Worm (Caenorhabditis elegans) whole organism, mixed stage, embryonic: ENCODE results near the gene rml-1.

Experiments
- M03D4.4 ChIP-seq: sonication (generic microtip); optimal IDR thresholded peaks from 2 replicates; lab custom pipeline; 2017; ENCODE audit warnings: mild to moderate bottlenecking, missing genetic modification characterization, missing compliant biosample characterization
- bed-3 ChIP-seq: fragments of 200-800 bp; sonication (Bioruptor generic); optimal IDR thresholded peaks from 3 replicates; lab custom pipeline; 2018; ENCODE audit warnings: mild to moderate bottlenecking, missing genetic modification characterization, moderate library complexity, missing compliant biosample characterization
- blmp-1 ChIP-seq: fragments of 150-350 bp; optimal IDR thresholded peaks from 2 replicates; lab custom pipeline; 2014; ENCODE audit warnings: missing biosample characterization, missing genetic modification characterization
- ceh-39 ChIP-seq: fragments of 150-350 bp; optimal IDR thresholded peaks from 2 replicates; lab custom pipeline; 2014; ENCODE audit warnings: missing biosample characterization, missing genetic modification characterization
- ceh-43 ChIP-seq: fragments of 200-800 bp; sonication (Bioruptor generic); optimal IDR thresholded peaks from 2 replicates; lab custom pipeline; 2018; ENCODE audit warnings: mild to moderate bottlenecking, missing genetic modification characterization, moderate library complexity, missing compliant biosample characterization
- ceh-83 ChIP-seq: fragments of 200-800 bp; sonication (Bioruptor generic); optimal IDR thresholded peaks from 2 replicates; lab custom pipeline; 2018; ENCODE audit warnings: mild to moderate bottlenecking, missing genetic modification characterization, missing compliant biosample characterization
- ces-1 ChIP-seq: fragments of 150-350 bp; optimal IDR thresholded peaks from 2 replicates; lab custom pipeline; 2014; ENCODE audit warnings: missing biosample characterization, missing genetic modification reagents, missing genetic modification characterization
- cnd-1 ChIP-seq: fragments of 200-800 bp; sonication (Bioruptor generic); optimal IDR thresholded peaks from 2 replicates; lab custom pipeline; 2018; ENCODE audit warnings: mild to moderate bottlenecking, missing genetic modification characterization, missing compliant biosample characterization
- drap-1 ChIP-seq: fragments of 200-800 bp; sonication (Bioruptor generic); optimal IDR thresholded peaks from 3 replicates; lab custom pipeline; 2018; ENCODE audit warnings: mild to moderate bottlenecking, missing genetic modification characterization, missing compliant biosample characterization
- elt-1 ChIP-seq: sonication (generic microtip); optimal IDR thresholded peaks from 2 replicates; lab custom pipeline; 2017; ENCODE audit warnings: missing genetic modification characterization, mild to moderate bottlenecking, missing compliant biosample characterization, antibody characterized with exemption, moderate library complexity, borderline replicate concordance; ENCODE audit not compliant: insufficient read depth
- elt-3 ChIP-seq: fragments of 150-350 bp; optimal IDR thresholded peaks from 2 replicates; lab custom pipeline; 2014; ENCODE audit warnings: missing biosample characterization, missing genetic modification characterization
- flh-1 ChIP-seq: fragments of 200-800 bp; sonication (Bioruptor generic); optimal IDR thresholded peaks from 2 replicates; lab custom pipeline; 2018; ENCODE audit warnings: mild to moderate bottlenecking, missing genetic modification characterization, moderate library complexity, missing compliant biosample characterization
- ham-2 ChIP-seq: fragments of 200-800 bp; sonication (Bioruptor generic); optimal IDR thresholded peaks from 2 replicates; lab custom pipeline; 2018; ENCODE audit warnings: mild to moderate bottlenecking, missing genetic modification characterization, missing compliant biosample characterization
- hlh-1 ChIP-seq: fragments of 150-350 bp; optimal IDR thresholded peaks from 2 replicates; lab custom pipeline; 2014; ENCODE audit warnings: missing biosample characterization, missing genetic modification reagents, missing genetic modification characterization
- lin-13 ChIP-seq: fragments of 150-350 bp; optimal IDR thresholded peaks from 2 replicates; lab custom pipeline; 2014; ENCODE audit warnings: missing biosample characterization, missing genetic modification characterization
- lin-32 ChIP-seq: fragments of 200-800 bp; sonication (Bioruptor generic); optimal IDR thresholded peaks from 2 replicates; lab custom pipeline; 2018; ENCODE audit warnings: mild to moderate bottlenecking, missing genetic modification characterization, missing compliant biosample characterization
- lsy-2 ChIP-seq: fragments of 150-350 bp; optimal IDR thresholded peaks from 2 replicates; lab custom pipeline; 2014; ENCODE audit warnings: missing biosample characterization, missing genetic modification characterization
- mab-5 ChIP-seq: fragments of 150-350 bp; optimal IDR thresholded peaks from 2 replicates; lab custom pipeline; 2014; ENCODE audit warnings: missing biosample characterization, missing genetic modification characterization
- mep-1 ChIP-seq: fragments of 150-350 bp; optimal IDR thresholded peaks from 2 replicates; lab custom pipeline; 2017; ENCODE audit warnings: missing biosample characterization, missing genetic modification reagents, missing genetic modification characterization, inconsistent platforms
- mls-2 ChIP-seq: sonication (generic microtip); optimal IDR thresholded peaks from 2 replicates; lab custom pipeline; 2016; ENCODE audit warnings: mild to moderate bottlenecking, missing genetic modification characterization, moderate library complexity, missing compliant biosample characterization
- nhr-12 ChIP-seq: fragments of 150-350 bp; optimal IDR thresholded peaks from 2 replicates; lab custom pipeline; 2014; ENCODE audit warnings: missing biosample characterization, missing genetic modification characterization
- nhr-2 ChIP-seq: fragments of 150-350 bp; optimal IDR thresholded peaks from 2 replicates; lab custom pipeline; 2014; ENCODE audit warnings: missing biosample characterization, missing genetic modification characterization
- nhr-237 ChIP-seq: fragments of 150-350 bp; optimal IDR thresholded peaks from 2 replicates; lab custom pipeline; 2014; ENCODE audit warnings: missing biosample characterization, missing genetic modification characterization
- nhr-28 ChIP-seq: fragments of 150-350 bp; optimal IDR thresholded peaks from 2 replicates; lab custom pipeline; 2014; ENCODE audit warnings: missing biosample characterization, missing genetic modification characterization
- nhr-76 ChIP-seq: sonication (generic microtip); optimal IDR thresholded peaks from 2 replicates; lab custom pipeline; 2017; ENCODE audit warnings: missing biosample characterization, missing genetic modification characterization
- pha-4 ChIP-seq: fragments of 150-350 bp; optimal IDR thresholded peaks from 2 replicates; lab custom pipeline; 2018; ENCODE audit warnings: missing biosample characterization, missing genetic modification reagents, missing genetic modification characterization
- sem-2 ChIP-seq: fragments of 200-800 bp; sonication (Bioruptor generic); optimal IDR thresholded peaks from 2 replicates; lab custom pipeline; 2018; ENCODE audit warnings: mild to moderate bottlenecking, missing genetic modification characterization, missing compliant biosample characterization
- snpc-4 ChIP-seq: fragments of 150-350 bp; optimal IDR thresholded peaks from 2 replicates; lab custom pipeline; 2014; ENCODE audit warnings: missing biosample characterization, missing genetic modification characterization
- sptf-1 ChIP-seq: sonication (generic microtip); optimal IDR thresholded peaks from 2 replicates; lab custom pipeline; 2017; ENCODE audit warnings: mild to moderate bottlenecking, missing genetic modification characterization, moderate library complexity, missing compliant biosample characterization
- tbx-8 ChIP-seq: fragments of 200-800 bp; sonication (Bioruptor generic); optimal IDR thresholded peaks from 2 replicates; lab custom pipeline; 2018; ENCODE audit warnings: mild to moderate bottlenecking, missing genetic modification characterization, moderate library complexity, missing compliant biosample characterization
- unc-120 ChIP-seq: sonication (generic microtip); optimal IDR thresholded peaks from 2 replicates; lab custom pipeline; 2017; ENCODE audit warnings: missing genetic modification characterization, missing compliant biosample characterization; ENCODE audit not compliant: poor library complexity, severe bottlenecking
- unc-39 ChIP-seq: fragments of 150-350 bp; optimal IDR thresholded peaks from 2 replicates; lab custom pipeline; 2014; ENCODE audit warnings: missing biosample characterization, missing genetic modification characterization
- unc-62 ChIP-seq: fragments of 150-350 bp; optimal IDR thresholded peaks from 2 replicates; lab custom pipeline; 2014; ENCODE audit warnings: missing biosample characterization, missing genetic modification reagents, missing genetic modification characterization
- zip-8 ChIP-seq: fragments of 150-350 bp; optimal IDR thresholded peaks from 2 replicates; lab custom pipeline; 2014; ENCODE audit warnings: missing biosample characterization, missing genetic modification characterization
- ztf-11 ChIP-seq: fragments of 150-350 bp; optimal IDR thresholded peaks from 2 replicates; lab custom pipeline; 2014; ENCODE audit warnings: missing biosample characterization, missing genetic modification characterization

The rml-1 gene

DNA sequence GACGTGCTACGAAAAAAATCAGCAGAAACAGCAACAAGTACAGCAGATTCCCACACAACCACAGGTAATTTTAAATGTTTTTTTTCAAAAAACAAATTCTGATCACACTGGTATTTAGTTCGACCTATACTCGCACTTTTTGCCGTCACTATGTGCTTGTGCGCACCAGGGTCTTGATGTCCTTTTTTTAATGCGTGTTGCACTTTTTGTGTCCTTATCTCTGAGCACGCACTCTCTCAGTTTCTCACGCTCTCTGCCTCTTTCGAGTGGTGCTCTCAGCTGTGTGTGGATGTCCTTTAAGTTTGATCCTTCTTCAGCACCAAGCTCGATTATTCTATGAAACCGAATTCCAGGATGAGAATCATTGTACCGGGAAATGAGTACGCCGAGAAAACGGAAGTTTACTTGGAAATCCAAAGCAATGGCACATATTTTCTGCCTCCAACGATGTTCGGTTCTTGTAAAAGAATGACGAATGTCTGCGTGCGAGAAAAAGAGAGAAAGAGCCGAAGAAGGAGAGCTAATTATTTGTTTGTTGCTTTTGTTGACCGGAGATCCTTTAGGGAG is 49.4 kb downstream of the rml-1 start:
- TF ChIP-seq pha-4 (peak; percentile 1), lsy-2 (tag; lab: Kevin White, UChicago) (no peak)
- TF ChIP-seq, all 35 proteins: peak for 1

DNA sequence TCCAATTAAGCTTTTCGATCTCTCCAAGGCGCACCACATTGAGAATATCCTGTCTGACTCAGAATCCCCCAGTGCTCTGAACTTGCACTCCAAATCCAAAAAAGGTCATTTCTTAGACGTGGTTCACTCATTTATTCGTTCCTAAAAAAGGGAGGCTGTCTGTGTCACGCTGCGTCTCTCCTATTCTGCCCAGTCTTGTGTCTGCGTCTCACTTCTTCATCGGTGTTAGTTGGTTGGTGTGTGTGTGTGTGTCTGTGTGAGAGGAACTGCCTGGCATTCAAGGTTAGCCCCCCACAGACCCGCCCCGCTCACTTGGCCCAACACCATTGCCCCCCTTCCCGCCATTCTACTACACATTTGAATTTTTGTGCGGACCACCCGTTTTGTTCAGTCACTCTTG is 50.4 kb downstream of the rml-1 start:
- TF ChIP-seq ztf-11 (tag; lab: Kevin White, UChicago) (peak; percentile 5), zip-8 (no peak), flh-1 (peak; percentile 24), ceh-39 (tag; lab: Kevin White, UChicago) (no peak), lsy-2 (tag; lab: Kevin White, UChicago) (peak; percentile 34), mls-2 (tag; lab: Kevin White, UChicago) (peak; percentile 73), ceh-43 (GFP tag; lab: Kevin White, UChicago) (no peak), lin-32 (GFP tag; lab: Kevin White, UChicago) (peak; percentile 10), pha-4 (peak; percentile 55), blmp-1 (tag; lab: Kevin White, UChicago) (no peak), nhr-2 (tag; lab: Kevin White, UChicago) (peak; percentile 74), ham-2 (GFP tag; lab: Kevin White, UChicago) (peak; percentile 84), sem-2 (GFP tag; lab: Kevin White, UChicago) (no peak), M03D4.4 (tag; lab: Kevin White, UChicago) (peak; percentile 53), nhr-12 (tag; lab: Kevin White, UChicago) (no peak), unc-120 (peak; percentile 99), tbx-8 (GFP tag; lab: Kevin White, UChicago) (no peak), bed-3 (GFP tag; lab: Kevin White, UChicago) (no peak), sptf-1 (tag; lab: Kevin White, UChicago) (peak; percentile 17), mab-5 (tag; lab: Kevin White, UChicago) (no peak), elt-1 (tag; lab: Kevin White, UChicago) (no peak), unc-39 (no peak), snpc-4 (no peak), cnd-1 (tag; lab: Kevin White, UChicago) (peak; percentile 53), ceh-83 (GFP tag; lab: Kevin White, UChicago) (no peak), drap-1 (peak; percentile 69), unc-62 (GFP tag; lab: Kevin White, UChicago) (peak; percentile 30), hlh-1 (tag; lab: Kevin White, UChicago) (peak; percentile 32), nhr-237 (tag; lab: Kevin White, UChicago) (no peak), ces-1 (GFP tag; lab: Kevin White, UChicago) (peak; percentile 55), mep-1 (peak; percentile 8), nhr-28 (tag; lab: Kevin White, UChicago) (no peak), lin-13 (peak; percentile 56), nhr-76 (tag; lab: Kevin White, UChicago) (no peak), elt-3 (tag; lab: Kevin White, UChicago) (no peak)
- TF ChIP-seq, all 35 proteins: peak for 18

DNA sequence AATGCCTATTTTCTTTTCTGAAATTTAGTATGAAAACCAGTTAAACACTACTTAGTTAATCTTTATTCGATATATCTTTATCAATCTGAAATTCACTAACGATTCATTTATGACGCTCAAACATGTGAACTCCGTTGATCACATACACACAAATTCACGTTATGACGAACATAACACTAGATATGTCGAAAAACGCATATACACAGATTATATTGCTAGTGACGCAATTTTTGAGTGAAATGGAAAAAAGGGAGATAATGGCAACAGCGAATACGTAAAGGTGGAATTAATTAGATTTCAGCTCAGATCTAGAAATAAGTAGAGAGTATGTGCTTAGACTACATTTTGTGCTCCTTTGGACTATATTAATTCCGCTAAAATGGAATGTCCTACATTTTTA is 51.1 kb downstream of the rml-1 start:
- TF ChIP-seq mep-1 (no peak), hlh-1 (tag; lab: Kevin White, UChicago) (no peak), elt-3 (tag; lab: Kevin White, UChicago) (no peak), bed-3 (GFP tag; lab: Kevin White, UChicago) (no peak), ces-1 (GFP tag; lab: Kevin White, UChicago) (no peak), nhr-28 (tag; lab: Kevin White, UChicago) (no peak), unc-120 (no peak), zip-8 (no peak)
- TF ChIP-seq, all 35 proteins: peak for 0

DNA sequence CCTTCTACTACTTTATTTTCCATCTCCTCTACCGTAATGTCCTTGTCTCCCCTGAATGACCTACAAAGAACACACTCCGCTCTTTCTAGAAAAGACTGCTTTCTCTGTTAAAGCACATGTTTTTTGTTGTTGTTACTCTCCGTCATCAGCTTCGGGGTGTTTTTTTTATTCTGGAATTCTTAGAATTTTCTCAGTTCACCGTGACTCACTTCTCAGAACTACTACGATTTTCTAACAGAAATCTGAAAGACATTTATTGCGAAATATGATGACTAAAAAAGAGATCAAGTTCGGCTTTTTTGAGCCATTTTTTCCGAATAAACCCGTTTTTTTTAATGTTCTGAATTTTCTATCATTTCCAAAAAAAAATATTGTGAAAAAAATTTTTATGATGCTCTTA is 51.6 kb downstream of the rml-1 start:
- TF ChIP-seq zip-8 (no peak), sem-2 (GFP tag; lab: Kevin White, UChicago) (no peak), ces-1 (GFP tag; lab: Kevin White, UChicago) (no peak), mls-2 (tag; lab: Kevin White, UChicago) (no peak), mab-5 (tag; lab: Kevin White, UChicago) (no peak), unc-62 (GFP tag; lab: Kevin White, UChicago) (no peak), lin-13 (no peak), ceh-83 (GFP tag; lab: Kevin White, UChicago) (no peak), tbx-8 (GFP tag; lab: Kevin White, UChicago) (no peak), pha-4 (no peak), elt-1 (tag; lab: Kevin White, UChicago) (no peak), sptf-1 (tag; lab: Kevin White, UChicago) (no peak), hlh-1 (tag; lab: Kevin White, UChicago) (no peak), elt-3 (tag; lab: Kevin White, UChicago) (no peak), lsy-2 (tag; lab: Kevin White, UChicago) (no peak), ztf-11 (tag; lab: Kevin White, UChicago) (no peak), drap-1 (no peak), unc-39 (no peak), nhr-2 (tag; lab: Kevin White, UChicago) (no peak)
